Worm (Caenorhabditis elegans): ENCODE data around the gene T04A8.18.
A peak's percentile ranks its signal among the peaks of the same experiment; 100 is the strongest.

- TF ChIP-seq crh-2 (tag; optimal IDR thresholded peaks at IDR 0.05) (peak; percentile 25), elt-1 (tag; optimal IDR thresholded peaks at IDR 0.05) (no peak), dmd-4 (tag; optimal IDR thresholded peaks at IDR 0.05) (no peak), mdl-1 (tag; optimal IDR thresholded peaks at IDR 0.05) (peak; percentile 5 to 15), nhr-12 (tag; optimal IDR thresholded peaks at IDR 0.05) (no peak), ama-1 (optimal IDR thresholded peaks at IDR 0.05) (no peak), nhr-77 (tag; optimal IDR thresholded peaks at IDR 0.05) (no peak), nhr-11 (tag; optimal IDR thresholded peaks at IDR 0.05) (no peak), ZK546.5 (tag; optimal IDR thresholded peaks at IDR 0.05) (no peak), unc-62 (GFP tag; optimal IDR thresholded peaks at IDR 0.05) (no peak), blmp-1 (tag; optimal IDR thresholded peaks at IDR 0.05; ENCODE audit: insufficient read depth) (no peak), unc-55 (GFP tag; optimal IDR thresholded peaks at IDR 0.05) (peak; percentile 67), aly-2 (tag; optimal IDR thresholded peaks at IDR 0.05) (no peak)
Observed at ce11 chrIII:4666753-4667400, 42.1 kb upstream of the T04A8.18 start.
